Worm (Caenorhabditis elegans) whole organism, L4 larva: ENCODE data around the gene sel-13.

ENCODE experiments used
- T20F7.1 ChIP-seq: fragments of 200-800 bp; sonication (Bioruptor generic); optimal IDR thresholded peaks from 2 replicates; lab custom pipeline; 2018; ENCODE audit warnings: mild to moderate bottlenecking, missing genetic modification characterization, missing compliant biosample characterization
- T26A8.4 ChIP-seq: fragments of 200-800 bp; sonication (Bioruptor generic); IDR thresholded peaks from 2 replicates; pipeline ENCODE4 v1.3.6; 2022; ENCODE audit warnings: missing genetic modification characterization, missing compliant biosample characterization
- Y105C5A.15 ChIP-seq: fragments of 200-800 bp; sonication (Bioruptor generic); IDR thresholded peaks from 2 replicates; pipeline ENCODE4 v1.3.6; 2022; ENCODE audit warnings: missing genetic modification characterization, missing compliant biosample characterization
- Y5F2A.4 ChIP-seq: fragments of 200-800 bp; sonication (Bioruptor generic); optimal IDR thresholded peaks from 2 replicates; lab custom pipeline; 2018; ENCODE audit warnings: mild to moderate bottlenecking, missing genetic modification characterization, missing compliant biosample characterization
- ZK337.2 ChIP-seq: fragments of 200-800 bp; sonication (Bioruptor generic); IDR thresholded peaks from 2 replicates; pipeline ENCODE4 v1.3.6; 2022; ENCODE audit warnings: missing genetic modification reagents, missing genetic modification characterization, missing compliant biosample characterization
- ZK546.5 ChIP-seq, 2 experiments: sonication (generic microtip); optimal IDR thresholded peaks; 2 replicates each; lab custom pipeline; 2017; ENCODE audit warnings: missing biosample characterization in 2 of 2, missing genetic modification characterization in 2 of 2
- aha-1 ChIP-seq: fragments of 150-350 bp; peaks from one replicate; lab custom pipeline; 2014; ENCODE audit warnings: missing biosample characterization, missing genetic modification characterization
- ama-1 ChIP-seq: fragments of 150-350 bp; optimal IDR thresholded peaks from 2 replicates; lab custom pipeline; 2014; ENCODE audit warnings: inconsistent platforms, mixed read lengths
- ceh-32 ChIP-seq: sonication (generic microtip); optimal IDR thresholded peaks from 2 replicates; lab custom pipeline; 2016; ENCODE audit warnings: mild to moderate bottlenecking, missing genetic modification characterization, missing compliant biosample characterization; ENCODE audit not compliant: poor library complexity
- ceh-62 ChIP-seq: sonication (generic microtip); optimal IDR thresholded peaks from 2 replicates; lab custom pipeline; 2017; ENCODE audit warnings: missing biosample characterization, missing genetic modification characterization
- ces-1 ChIP-seq: fragments of 150-350 bp; sonication (generic microtip); optimal IDR thresholded peaks from 4 replicates; lab custom pipeline; 2014; ENCODE audit warnings: missing biosample characterization, missing genetic modification reagents, missing genetic modification characterization
- cey-2 ChIP-seq: sonication (generic microtip); optimal IDR thresholded peaks from 3 replicates; lab custom pipeline; 2017; ENCODE audit warnings: missing genetic modification characterization, mild to moderate bottlenecking, missing compliant biosample characterization, antibody characterized with exemption, borderline replicate concordance; ENCODE audit not compliant: insufficient read depth
- ctbp-1 ChIP-seq: fragments of 200-800 bp; sonication (Bioruptor generic); IDR thresholded peaks from 2 replicates; pipeline ENCODE4 v1.3.6; 2022; ENCODE audit warnings: missing genetic modification reagents, missing genetic modification characterization, missing compliant biosample characterization
- daf-12 ChIP-seq: fragments of 150-350 bp; optimal IDR thresholded peaks from 2 replicates; lab custom pipeline; 2014; ENCODE audit warnings: missing biosample characterization, missing genetic modification reagents, missing genetic modification characterization
- daf-16 ChIP-seq, 3 experiments: sonication (generic microtip); optimal IDR thresholded peaks; 2 replicates each; lab custom pipeline; 2016 to 2017; ENCODE audit warnings: missing genetic modification characterization in 3 of 3, missing genetic modification reagents in 3 of 3, mild to moderate bottlenecking in 2 of 3, missing compliant biosample characterization in 2 of 3, missing biosample characterization in 1 of 3, moderate library complexity in 1 of 3
- dmd-6 ChIP-seq: fragments of 200-800 bp; sonication (Bioruptor generic); IDR thresholded peaks from 2 replicates; pipeline ENCODE4 v1.3.6; 2022; ENCODE audit warnings: missing genetic modification reagents, missing genetic modification characterization, missing compliant biosample characterization
- dmd-8 ChIP-seq: fragments of 200-800 bp; sonication (Bioruptor generic); IDR thresholded peaks from 2 replicates; pipeline ENCODE4 v1.3.6; 2022; ENCODE audit warnings: missing genetic modification characterization, missing compliant biosample characterization
- dmd-9 ChIP-seq: fragments of 200-800 bp; sonication (Bioruptor generic); IDR thresholded peaks from 2 replicates; pipeline ENCODE4 v1.3.6; 2022; ENCODE audit warnings: missing genetic modification reagents, missing genetic modification characterization, missing compliant biosample characterization
- dpl-1 ChIP-seq: fragments of 150-350 bp; optimal IDR thresholded peaks from 2 replicates; lab custom pipeline; 2014; ENCODE audit warnings: missing biosample characterization, missing genetic modification reagents, missing genetic modification characterization
- fkh-10 ChIP-seq: fragments of 150-350 bp; optimal IDR thresholded peaks from 2 replicates; lab custom pipeline; 2014; ENCODE audit warnings: missing biosample characterization, missing genetic modification reagents, missing genetic modification characterization
- gei-8 ChIP-seq: fragments of 200-800 bp; sonication (Bioruptor generic); optimal IDR thresholded peaks from 2 replicates; lab custom pipeline; 2018; ENCODE audit warnings: mild to moderate bottlenecking, missing genetic modification characterization, missing compliant biosample characterization
- hlh-11 ChIP-seq: fragments of 200-800 bp; sonication (Bioruptor generic); optimal IDR thresholded peaks from 2 replicates; lab custom pipeline; 2018; ENCODE audit warnings: mild to moderate bottlenecking, missing genetic modification characterization, missing compliant biosample characterization
- hmg-1.1 ChIP-seq: fragments of 200-800 bp; sonication (Bioruptor generic); IDR thresholded peaks from 2 replicates; pipeline ENCODE4 v1.3.6; 2022; ENCODE audit warnings: missing genetic modification reagents, missing genetic modification characterization, missing compliant biosample characterization
- lin-1 ChIP-seq: fragments of 200-800 bp; sonication (Bioruptor generic); IDR thresholded peaks from 2 replicates; pipeline ENCODE4 v1.3.6; 2022; ENCODE audit warnings: missing genetic modification reagents, missing genetic modification characterization, missing compliant biosample characterization
- lin-15B ChIP-seq: fragments of 150-350 bp; sonication (generic microtip); optimal IDR thresholded peaks from 3 replicates; lab custom pipeline; 2014; ENCODE audit warnings: missing biosample characterization, missing genetic modification characterization
- lir-3 ChIP-seq: sonication (generic microtip); optimal IDR thresholded peaks from 2 replicates; lab custom pipeline; 2016; ENCODE audit warnings: mild to moderate bottlenecking, missing genetic modification characterization, missing compliant biosample characterization
- lsy-2 ChIP-seq, 2 experiments: fragments of 150-350 bp in 1 of 2; sonication (generic microtip) in 1 of 2; optimal IDR thresholded peaks; 2 replicates each; lab custom pipeline; 2014 to 2017; ENCODE audit warnings: missing biosample characterization in 2 of 2, missing genetic modification characterization in 2 of 2
- mdt-29 ChIP-seq: fragments of 200-800 bp; sonication (Bioruptor generic); IDR thresholded peaks from 2 replicates; pipeline ENCODE4 v1.3.6; 2022; ENCODE audit warnings: missing genetic modification reagents, missing genetic modification characterization, missing compliant biosample characterization
- mep-1 ChIP-seq: fragments of 150-350 bp; sonication (generic microtip); optimal IDR thresholded peaks from 3 replicates; lab custom pipeline; 2014; ENCODE audit warnings: missing biosample characterization, missing genetic modification characterization
- mxl-2 ChIP-seq: fragments of 200-800 bp; sonication (Bioruptor generic); conservative IDR thresholded peaks from 2 replicates; pipeline ENCODE4 v1.3.6; 2022; ENCODE audit warnings: missing genetic modification reagents, missing genetic modification characterization, missing compliant biosample characterization
- mxl-3 ChIP-seq: fragments of 200-800 bp; sonication (Bioruptor generic); optimal IDR thresholded peaks from 2 replicates; lab custom pipeline; 2018; ENCODE audit warnings: mild to moderate bottlenecking, missing genetic modification characterization, missing compliant biosample characterization
- nhr-25 ChIP-seq: sonication (generic microtip); optimal IDR thresholded peaks from 2 replicates; lab custom pipeline; 2017; ENCODE audit warnings: missing genetic modification characterization, mild to moderate bottlenecking, missing compliant biosample characterization, antibody characterized with exemption, moderate library complexity, borderline replicate concordance; ENCODE audit not compliant: insufficient read depth
- nhr-41 ChIP-seq: fragments of 200-800 bp; sonication (Bioruptor generic); IDR thresholded peaks from 2 replicates; pipeline ENCODE4 v1.3.6; 2022; ENCODE audit warnings: missing genetic modification reagents, missing genetic modification characterization, missing compliant biosample characterization
- nhr-42 ChIP-seq: fragments of 200-800 bp; sonication (Bioruptor generic); IDR thresholded peaks from 2 replicates; pipeline ENCODE4 v1.3.6; 2022; ENCODE audit warnings: missing genetic modification characterization, missing compliant biosample characterization
- nhr-76 ChIP-seq: fragments of 150-350 bp; optimal IDR thresholded peaks from 2 replicates; lab custom pipeline; 2014; ENCODE audit warnings: missing biosample characterization, missing genetic modification characterization
- nhr-77 ChIP-seq: fragments of 150-350 bp; optimal IDR thresholded peaks from 2 replicates; lab custom pipeline; 2014; ENCODE audit warnings: missing biosample characterization, missing genetic modification characterization
- php-3 ChIP-seq: fragments of 200-800 bp; sonication (Bioruptor generic); IDR thresholded peaks from 2 replicates; pipeline ENCODE4 v1.3.6; 2022; ENCODE audit warnings: missing genetic modification reagents, missing genetic modification characterization, missing compliant biosample characterization
- rbr-2 ChIP-seq: sonication (generic microtip); optimal IDR thresholded peaks from 2 replicates; lab custom pipeline; 2016; ENCODE audit warnings: missing genotype, missing genetic modification characterization, missing compliant biosample characterization
- set-16 ChIP-seq: fragments of 200-800 bp; sonication (Bioruptor generic); IDR thresholded peaks from 2 replicates; pipeline ENCODE4 v1.3.6; 2022; ENCODE audit warnings: missing genetic modification reagents, missing genetic modification characterization, missing compliant biosample characterization
- snpc-1.2 ChIP-seq: fragments of 200-800 bp; sonication (Bioruptor generic); IDR thresholded peaks from 2 replicates; pipeline ENCODE4 v1.3.6; 2022; ENCODE audit warnings: missing genetic modification reagents, missing genetic modification characterization, missing compliant biosample characterization
- spr-1 ChIP-seq: sonication (generic microtip); optimal IDR thresholded peaks from 2 replicates; lab custom pipeline; 2016; ENCODE audit warnings: mild to moderate bottlenecking, missing genetic modification characterization, missing compliant biosample characterization
- spr-3 ChIP-seq: fragments of 200-800 bp; sonication (Bioruptor generic); optimal IDR thresholded peaks from 2 replicates; lab custom pipeline; 2018; ENCODE audit warnings: mild to moderate bottlenecking, missing genetic modification characterization, missing compliant biosample characterization
- unc-62 ChIP-seq, 3 experiments: fragments of 150-350 bp in 1 of 3; sonication (generic microtip); optimal IDR thresholded peaks in 2 of 3; peaks in 1 of 3; 1 replicate in 1 of 3; 2 replicates in 2 of 3; lab custom pipeline; 2014 to 2017; ENCODE audit warnings: missing biosample characterization in 3 of 3, missing genetic modification characterization in 3 of 3, missing genetic modification reagents in 3 of 3, missing genotype in 1 of 3
- zfp-2 ChIP-seq: sonication (generic microtip); optimal IDR thresholded peaks from 2 replicates; lab custom pipeline; 2016; ENCODE audit warnings: mild to moderate bottlenecking, missing genetic modification characterization, missing compliant biosample characterization
- ztf-11 ChIP-seq: fragments of 150-350 bp; optimal IDR thresholded peaks from 2 replicates; lab custom pipeline; 2014; ENCODE audit warnings: missing biosample characterization, missing genetic modification characterization

Gene sel-13

ce11 chrIII:4665272-4665671, 34.8 kb downstream of the sel-13 start, which contains the start of gene T23F11.4:
T23F11.4 (minus strand) TSS chrIII:4665372.
- TF ChIP-seq fkh-10 (GFP tag; lab: Kevin White, UChicago) = no peak
- TF ChIP-seq aha-1 (tag; lab: Kevin White, UChicago) = peak; percentile 16
- TF ChIP-seq ZK546.5 (tag; optimal IDR thresholded peaks at IDR 0.05; lab: Kevin White, UChicago) = no peak
- TF ChIP-seq ztf-11 = no peak
- no peak for TF ChIP-seq mxl-3 (GFP tag; lab: Kevin White, UChicago)
- no peak for TF ChIP-seq T26A8.4 (GFP tag; lab: Robert Waterston, UW)
- no peak for TF ChIP-seq dmd-6 (GFP tag; lab: Robert Waterston, UW)

ce11 chrIII:4659426-4659825, 40.6 kb downstream of the sel-13 start:
- TF ChIP-seq daf-12 (tag; lab: Kevin White, UChicago) (no peak), hmg-1.1 (no peak), fkh-10 (GFP tag; lab: Kevin White, UChicago) (no peak), aha-1 (tag; lab: Kevin White, UChicago) (peak; percentile 98), spr-3 (GFP tag; lab: Kevin White, UChicago) (no peak), mxl-3 (GFP tag; lab: Kevin White, UChicago) (no peak), ZK337.2 (GFP tag; lab: Robert Waterston, UW) (no peak), cey-2 (tag; lab: Kevin White, UChicago) (no peak), unc-62 (GFP tag; optimal IDR thresholded peaks at IDR 0.05 in 1 of 2; lab: Kevin White, UChicago) (peak in 1 of 2 experiments; percentile 65), unc-62 (tag; optimal IDR thresholded peaks at IDR 0.05; lab: Kevin White, UChicago) (no peak)

- TF ChIP-seq lsy-2 (tag; optimal IDR thresholded peaks at IDR 0.05; lab: Kevin White, UChicago) = peak in 1 of 2 experiments; percentile 35
- TF ChIP-seq lin-1 (GFP tag; lab: Robert Waterston, UW) = no peak
- TF ChIP-seq daf-16 (GFP tag; optimal IDR thresholded peaks at IDR 0.05; lab: Kevin White, UChicago) = no peak
- TF ChIP-seq daf-16 (tag; optimal IDR thresholded peaks at IDR 0.05; lab: Kevin White, UChicago) = no peak
- TF ChIP-seq dmd-9 (GFP tag; lab: Robert Waterston, UW) = no peak
- no peak for TF ChIP-seq nhr-42 (GFP tag; lab: Robert Waterston, UW)
- no peak for TF ChIP-seq ceh-32
- no peak for TF ChIP-seq set-16
- peak; percentile 81 for TF ChIP-seq ces-1 (GFP tag; lab: Kevin White, UChicago)
- TF ChIP-seq nhr-77 = no peak
- TF ChIP-seq fkh-10 (GFP tag; lab: Kevin White, UChicago) = no peak
- TF ChIP-seq hmg-1.1 = no peak
- no peak for TF ChIP-seq snpc-1.2
- TF ChIP-seq ceh-62 (tag; lab: Kevin White, UChicago) = no peak
- no peak for TF ChIP-seq mdt-29 (GFP tag; lab: Robert Waterston, UW)
- no peak for TF ChIP-seq nhr-41
- TF ChIP-seq lin-15B = no peak
- TF ChIP-seq php-3 = no peak
- TF ChIP-seq daf-12 (tag; lab: Kevin White, UChicago) = no peak
- no peak for TF ChIP-seq T20F7.1 (GFP tag; lab: Kevin White, UChicago)
- no peak for TF ChIP-seq mxl-2 (GFP tag; lab: Robert Waterston, UW)
- TF ChIP-seq dpl-1 (GFP tag; lab: Kevin White, UChicago) = no peak
- peak; percentile 15 for TF ChIP-seq mep-1 (tag; lab: Kevin White, UChicago)
- 0 out of 2 replicates have a peak, but pooled peaks have one; percentile 31 for TF ChIP-seq ctbp-1 (GFP tag; lab: Robert Waterston, UW)
- no peak for TF ChIP-seq nhr-25 (tag; lab: Kevin White, UChicago)
- TF ChIP-seq lir-3 (tag; lab: Kevin White, UChicago) = no peak
- TF ChIP-seq T26A8.4 (GFP tag; lab: Robert Waterston, UW) = no peak
- TF ChIP-seq dmd-8 (GFP tag; lab: Robert Waterston, UW) = no peak
- no peak for TF ChIP-seq ama-1 (lab: Kevin White, UChicago)
- peak; percentile 12 for TF ChIP-seq rbr-2 (tag; lab: Kevin White, UChicago)
- no peak for TF ChIP-seq nhr-76 (tag; lab: Kevin White, UChicago)
- no peak for TF ChIP-seq zfp-2 (tag; lab: Kevin White, UChicago)
- TF ChIP-seq spr-1 = no peak
- no peak for TF ChIP-seq Y5F2A.4 (GFP tag; lab: Kevin White, UChicago)
- TF ChIP-seq hlh-11 (tag; lab: Kevin White, UChicago) = no peak
- no peak for TF ChIP-seq Y105C5A.15 (GFP tag; lab: Robert Waterston, UW)
- TF ChIP-seq gei-8 (GFP tag; lab: Kevin White, UChicago) = no peak
Observed at ce11 chrIII:4658384-4658844, 41.6 kb downstream of the sel-13 start, which contains the start of gene cdka-1. cdka-1 (plus strand) TSS chrIII:4658794.
